Fruit fly (Drosophila melanogaster) whole organism, prepupa: ENCODE measurements around the gene abd-A.

ENCODE experiments used
- CG10669 ChIP-seq: fragments of 200-800 bp; sonication (Bioruptor generic); optimal IDR thresholded peaks from 3 replicates; lab custom pipeline; 2018; ENCODE audit warnings: missing biosample characterization, mild to moderate bottlenecking, missing genetic modification characterization, moderate library complexity
- CG11294 ChIP-seq: fragments of 200-800 bp; sonication (Bioruptor generic); IDR thresholded peaks from 2 replicates; pipeline ENCODE4 v1.3.6; 2022; ENCODE audit warnings: missing biosample characterization, missing genetic modification characterization
- CG11762 ChIP-seq: fragments of 200-800 bp; sonication (Bioruptor generic); optimal IDR thresholded peaks from 3 replicates; lab custom pipeline; 2016; ENCODE audit warnings: missing biosample characterization, missing genetic modification characterization; ENCODE audit not compliant: insufficient read depth
- CG11902 ChIP-seq: fragments of 200-800 bp; sonication (Bioruptor generic); optimal IDR thresholded peaks from 3 replicates; lab custom pipeline; 2016; ENCODE audit warnings: missing biosample characterization, missing genetic modification characterization
- CG1621 ChIP-seq: fragments of 200-800 bp; sonication (Bioruptor generic); optimal IDR thresholded peaks from 3 replicates; lab custom pipeline; 2018; ENCODE audit warnings: missing biosample characterization, mild to moderate bottlenecking, missing genetic modification characterization
- CG16779 ChIP-seq: fragments of 200-800 bp; sonication (Bioruptor generic); optimal IDR thresholded peaks from 3 replicates; lab custom pipeline; 2017; ENCODE audit warnings: missing biosample characterization, mild to moderate bottlenecking, missing genetic modification characterization
- CG3032 ChIP-seq: fragments of 200-800 bp; optimal IDR thresholded peaks from 2 replicates; lab custom pipeline; 2019; ENCODE audit warnings: missing biosample characterization, mild to moderate bottlenecking, missing genetic modification characterization, moderate library complexity
- CG31627 ChIP-seq: fragments of 200-800 bp; sonication (Bioruptor generic); optimal IDR thresholded peaks from 3 replicates; lab custom pipeline; 2016; ENCODE audit warnings: missing biosample characterization, missing genetic modification characterization
- CG34406 ChIP-seq: fragments of 200-800 bp; sonication (Bioruptor generic); optimal IDR thresholded peaks from 3 replicates; lab custom pipeline; 2016; ENCODE audit warnings: missing biosample characterization, missing genetic modification characterization
- CG3919 ChIP-seq: fragments of 200-800 bp; sonication (Bioruptor generic); optimal IDR thresholded peaks from 3 replicates; lab custom pipeline; 2016; ENCODE audit warnings: missing biosample characterization, missing genetic modification characterization
- CG4318 ChIP-seq: fragments of 200-800 bp; sonication (Bioruptor generic); optimal IDR thresholded peaks from 3 replicates; lab custom pipeline; 2017; ENCODE audit warnings: missing biosample characterization, mild to moderate bottlenecking, missing genetic modification characterization
- CG6163 ChIP-seq: fragments of 200-800 bp; sonication (Bioruptor generic); IDR thresholded peaks from 3 replicates; pipeline ENCODE4 v1.3.6; 2022; ENCODE audit warnings: missing biosample characterization, missing genetic modification characterization
- CG6792 ChIP-seq: fragments of 200-800 bp; sonication (Bioruptor generic); optimal IDR thresholded peaks from 3 replicates; lab custom pipeline; 2016; ENCODE audit warnings: missing biosample characterization, missing genetic modification characterization
- CG6808 ChIP-seq: fragments of 200-800 bp; sonication (Bioruptor generic); optimal IDR thresholded peaks from 3 replicates; lab custom pipeline; 2017; ENCODE audit warnings: missing biosample characterization, missing genetic modification characterization, mild to moderate bottlenecking, moderate library complexity, missing genetic modification reagents
- CG7368 ChIP-seq: fragments of 200-800 bp; sonication (Bioruptor generic); optimal IDR thresholded peaks from 3 replicates; lab custom pipeline; 2016; ENCODE audit warnings: missing biosample characterization, missing genetic modification characterization
- CG8119 ChIP-seq: fragments of 200-800 bp; sonication (Bioruptor generic); IDR thresholded peaks from 3 replicates; pipeline ENCODE4 v1.3.6; 2022; ENCODE audit warnings: missing biosample characterization, missing genetic modification characterization
- CG8319 ChIP-seq: fragments of 200-800 bp; sonication (Bioruptor generic); optimal IDR thresholded peaks from 3 replicates; lab custom pipeline; 2016; ENCODE audit warnings: missing biosample characterization, missing genetic modification characterization
- CG8632 ChIP-seq: fragments of 200-800 bp; sonication (Bioruptor generic); optimal IDR thresholded peaks from 3 replicates; lab custom pipeline; 2016; ENCODE audit warnings: missing biosample characterization, missing genetic modification characterization
- CG9139 ChIP-seq: fragments of 200-800 bp; sonication (Bioruptor generic); optimal IDR thresholded peaks from 3 replicates; lab custom pipeline; 2017; ENCODE audit warnings: missing biosample characterization, mild to moderate bottlenecking, missing genetic modification characterization
- Eip75B ChIP-seq: fragments of 200-800 bp; sonication (Bioruptor generic); optimal IDR thresholded peaks from 3 replicates; lab custom pipeline; 2016; ENCODE audit warnings: missing biosample characterization, missing genetic modification characterization
- Eip78C ChIP-seq: fragments of 200-800 bp; sonication (Bioruptor generic); peaks from one replicate; lab custom pipeline; 2016; ENCODE audit warnings: missing biosample characterization, missing genetic modification characterization
- Eip93F ChIP-seq: fragments of 200-800 bp; sonication (Bioruptor generic); optimal IDR thresholded peaks from 2 replicates; lab custom pipeline; 2016; ENCODE audit warnings: missing biosample characterization, mild to moderate bottlenecking, missing genetic modification characterization
- Ets96B ChIP-seq: fragments of 200-800 bp; optimal IDR thresholded peaks from 2 replicates; lab custom pipeline; 2019; ENCODE audit warnings: missing biosample characterization, mild to moderate bottlenecking, missing genetic modification characterization, moderate library complexity
- Gug ChIP-seq: fragments of 200-800 bp; sonication (Bioruptor generic); IDR thresholded peaks from 2 replicates; pipeline ENCODE4 v1.3.6; 2022; ENCODE audit warnings: missing biosample characterization, missing genetic modification characterization
- Hr39 ChIP-seq: fragments of 200-800 bp; sonication (Bioruptor generic); optimal IDR thresholded peaks from 2 replicates; lab custom pipeline; 2016; ENCODE audit warnings: missing biosample characterization, missing genetic modification characterization
- Hr4 ChIP-seq: fragments of 200-800 bp; sonication (Bioruptor generic); optimal IDR thresholded peaks from 3 replicates; lab custom pipeline; 2016; ENCODE audit warnings: missing biosample characterization, missing genetic modification characterization
- Met ChIP-seq: fragments of 200-800 bp; sonication (Bioruptor generic); optimal IDR thresholded peaks from 3 replicates; lab custom pipeline; 2016; ENCODE audit warnings: missing biosample characterization, missing genetic modification characterization
- OdsH ChIP-seq: fragments of 200-800 bp; sonication (Bioruptor generic); optimal IDR thresholded peaks from 3 replicates; lab custom pipeline; 2016; ENCODE audit warnings: missing biosample characterization, missing genetic modification characterization
- Smox ChIP-seq: fragments of 200-800 bp; sonication (Bioruptor generic); optimal IDR thresholded peaks from 3 replicates; lab custom pipeline; 2016; ENCODE audit warnings: missing biosample characterization, missing genetic modification characterization
- Sox102F ChIP-seq: fragments of 200-800 bp; sonication (Bioruptor generic); optimal IDR thresholded peaks from 2 replicates; lab custom pipeline; 2016; ENCODE audit warnings: missing biosample characterization, mild to moderate bottlenecking, missing genetic modification characterization
- Sox14 ChIP-seq: fragments of 200-800 bp; sonication (Bioruptor generic); optimal IDR thresholded peaks from 3 replicates; lab custom pipeline; 2016; ENCODE audit warnings: missing biosample characterization, missing genetic modification characterization
- Sox15 ChIP-seq: fragments of 200-800 bp; sonication (Bioruptor generic); optimal IDR thresholded peaks from 3 replicates; lab custom pipeline; 2016; ENCODE audit warnings: missing biosample characterization, missing genetic modification characterization
- acj6 ChIP-seq: fragments of 200-800 bp; sonication (Bioruptor generic); optimal IDR thresholded peaks from 3 replicates; lab custom pipeline; 2016; ENCODE audit warnings: missing biosample characterization, missing genetic modification characterization
- cyc ChIP-seq: fragments of 200-800 bp; sonication (Bioruptor generic); optimal IDR thresholded peaks from 3 replicates; lab custom pipeline; 2016; ENCODE audit warnings: missing biosample characterization, missing genetic modification characterization
- dac ChIP-seq: fragments of 200-800 bp; sonication (Bioruptor generic); optimal IDR thresholded peaks from 2 replicates; lab custom pipeline; 2017; ENCODE audit warnings: missing biosample characterization, mild to moderate bottlenecking, missing genetic modification characterization
- dsx ChIP-seq: fragments of 200-800 bp; optimal IDR thresholded peaks from 3 replicates; lab custom pipeline; 2019; ENCODE audit warnings: missing biosample characterization, mild to moderate bottlenecking, missing genetic modification characterization, moderate library complexity; ENCODE audit not compliant: poor library complexity, severe bottlenecking
- esn ChIP-seq: fragments of 200-800 bp; sonication (Bioruptor generic); optimal IDR thresholded peaks from 2 replicates; lab custom pipeline; 2016; ENCODE audit warnings: missing biosample characterization, mild to moderate bottlenecking, missing genetic modification characterization, moderate library complexity
- fd59A ChIP-seq: fragments of 200-800 bp; sonication (Bioruptor generic); optimal IDR thresholded peaks from 2 replicates; lab custom pipeline; 2017; ENCODE audit warnings: missing biosample characterization, mild to moderate bottlenecking, missing genetic modification characterization, missing genetic modification reagents
- fd85E ChIP-seq: fragments of 200-800 bp; sonication (Bioruptor generic); optimal IDR thresholded peaks from 3 replicates; lab custom pipeline; 2016; ENCODE audit warnings: missing biosample characterization, missing genetic modification characterization
- fkh ChIP-seq: fragments of 200-800 bp; sonication (Bioruptor generic); optimal IDR thresholded peaks from 3 replicates; lab custom pipeline; 2017; ENCODE audit warnings: missing biosample characterization, mild to moderate bottlenecking, missing genetic modification characterization, moderate library complexity
- lz ChIP-seq: fragments of 200-800 bp; sonication (Bioruptor generic); optimal IDR thresholded peaks from 3 replicates; lab custom pipeline; 2016; ENCODE audit warnings: missing biosample characterization, missing genetic modification characterization
- net ChIP-seq: fragments of 200-800 bp; sonication (Bioruptor generic); optimal IDR thresholded peaks from 3 replicates; lab custom pipeline; 2016; ENCODE audit warnings: missing biosample characterization, missing genetic modification characterization
- pdm3 ChIP-seq: fragments of 200-800 bp; sonication (Bioruptor generic); optimal IDR thresholded peaks from 3 replicates; lab custom pipeline; 2016; ENCODE audit warnings: missing biosample characterization, missing genetic modification characterization
- salr ChIP-seq, 2 experiments: fragments of 200-800 bp; sonication (Bioruptor generic); optimal IDR thresholded peaks; 3 replicates each; lab custom pipeline; 2016 to 2018; ENCODE audit warnings: missing biosample characterization in 2 of 2, missing genetic modification characterization in 2 of 2, mild to moderate bottlenecking in 1 of 2
- spab ChIP-seq: fragments of 200-800 bp; sonication (Bioruptor generic); optimal IDR thresholded peaks from 2 replicates; lab custom pipeline; 2017; ENCODE audit warnings: missing biosample characterization, mild to moderate bottlenecking, missing genetic modification characterization, missing genetic modification reagents
- ss ChIP-seq, 2 experiments: fragments of 200-800 bp; sonication (Bioruptor generic); optimal IDR thresholded peaks; 2 replicates in 1 of 2; 3 replicates in 1 of 2; lab custom pipeline; 2017 to 2018; ENCODE audit warnings: mild to moderate bottlenecking in 2 of 2, missing biosample characterization in 2 of 2, missing genetic modification characterization in 2 of 2, moderate library complexity in 1 of 2
- svp ChIP-seq: fragments of 200-800 bp; sonication (Bioruptor generic); peaks from one replicate; lab custom pipeline; 2016; ENCODE audit warnings: missing biosample characterization, missing genetic modification characterization
- topi ChIP-seq: fragments of 200-800 bp; sonication (Bioruptor generic); optimal IDR thresholded peaks from 3 replicates; lab custom pipeline; 2016; ENCODE audit warnings: missing biosample characterization, missing genetic modification characterization

The abd-A gene

dm6 chr3R:16800272-16800671 is 29.6 kb downstream of the abd-A start:
- TF ChIP-seq CG16779 (tag; lab: Kevin White, UChicago) (no peak), CG8632 (GFP tag; lab: Kevin White, UChicago) (no peak), spab (GFP tag; lab: Kevin White, UChicago) (no peak), CG8319 (GFP tag; lab: Kevin White, UChicago) (no peak), ss (GFP tag; optimal IDR thresholded peaks at IDR 0.05; lab: Kevin White, UChicago) (no peak), Sox15 (no peak), fkh (GFP tag; lab: Kevin White, UChicago) (no peak), CG11762 (no peak), CG31627 (GFP tag; lab: Kevin White, UChicago) (no peak), CG6808 (GFP tag; lab: Kevin White, UChicago) (no peak), Smox (no peak), topi (GFP tag; lab: Kevin White, UChicago) (no peak), salr (GFP tag; optimal IDR thresholded peaks at IDR 0.05; lab: Kevin White, UChicago) (no peak), fd85E (GFP tag; lab: Kevin White, UChicago) (no peak), CG10669 (no peak), lz (GFP tag; lab: Kevin White, UChicago) (no peak), CG6163 (GFP tag; lab: Robert Waterston, UW) (no peak), net (GFP tag; lab: Kevin White, UChicago) (no peak)
- TF ChIP-seq, all 60 proteins: peak for 0

dm6 chr3R:16798516-16799040 is 31.3 kb downstream of the abd-A start:
- TF ChIP-seq CG9139, result no peak
- peak; percentile 68 for TF ChIP-seq Sox14 (GFP tag; lab: Kevin White, UChicago)
- TF ChIP-seq Ets96B, result peak; percentile 35
- peak; percentile 49 for TF ChIP-seq Smox
- peak; percentile 73 for TF ChIP-seq Hr4
- TF ChIP-seq Eip78C (GFP tag; lab: Kevin White, UChicago), result peak; percentile 67
- TF ChIP-seq topi (GFP tag; lab: Kevin White, UChicago), result peak; percentile 67
- peak; percentile 81 for TF ChIP-seq pdm3 (GFP tag; lab: Kevin White, UChicago)
- peak; percentile 51 for TF ChIP-seq CG10669
- TF ChIP-seq fd59A (GFP tag; lab: Kevin White, UChicago), result peak; percentile 47
- peak; percentile 72 for TF ChIP-seq Eip75B (GFP tag; lab: Kevin White, UChicago)
- TF ChIP-seq acj6, result peak; percentile 72
- TF ChIP-seq esn (GFP tag; lab: Kevin White, UChicago), result peak; percentile 74
- TF ChIP-seq CG8119 (GFP tag; lab: Robert Waterston, UW), result no peak
- TF ChIP-seq CG34406, result peak; percentile 22
- TF ChIP-seq svp (GFP tag; lab: Kevin White, UChicago), result peak; percentile 64
- peak; percentile 19; the same call in 1 of the 2 replicates for TF ChIP-seq CG11294 (GFP tag; lab: Robert Waterston, UW)
- TF ChIP-seq CG3032 (tag; lab: Kevin White, UChicago), result peak; percentile 57
- peak; percentile 83 for TF ChIP-seq Hr39 (GFP tag; lab: Kevin White, UChicago)
- TF ChIP-seq ss (GFP tag; optimal IDR thresholded peaks at IDR 0.05; lab: Kevin White, UChicago), result peak in 1 of 2 experiments; percentile 15
- no peak for TF ChIP-seq Sox102F (GFP tag; lab: Kevin White, UChicago)
- TF ChIP-seq dsx (GFP tag; lab: Kevin White, UChicago), result no peak
- peak; percentile 40 for TF ChIP-seq CG11902 (GFP tag; lab: Kevin White, UChicago)
- TF ChIP-seq net (GFP tag; lab: Kevin White, UChicago), result peak; percentile 61
- peak; percentile 47 for TF ChIP-seq Sox15
- peak; percentile 91 for TF ChIP-seq CG3919 (GFP tag; lab: Kevin White, UChicago)
- peak; percentile 86 for TF ChIP-seq dac
- peak; percentile 91 for TF ChIP-seq cyc (GFP tag; lab: Kevin White, UChicago)
- no peak for TF ChIP-seq Eip93F (GFP tag; lab: Kevin White, UChicago)
- TF ChIP-seq CG4318 (GFP tag; lab: Kevin White, UChicago), result peak; percentile 11
- TF ChIP-seq CG1621, result peak; percentile 10
- no peak for TF ChIP-seq CG8632 (GFP tag; lab: Kevin White, UChicago)
- peak; percentile 78 for TF ChIP-seq lz (GFP tag; lab: Kevin White, UChicago)
- TF ChIP-seq Met (GFP tag; lab: Kevin White, UChicago), result peak; percentile 80
- peak; percentile 43 for TF ChIP-seq CG8319 (GFP tag; lab: Kevin White, UChicago)
- TF ChIP-seq CG31627 (GFP tag; lab: Kevin White, UChicago), result peak; percentile 87
- peak; percentile 36 for TF ChIP-seq CG6792 (GFP tag; lab: Kevin White, UChicago)
- TF ChIP-seq Gug (GFP tag; lab: Robert Waterston, UW), result 0 out of 2 replicates have a peak, but pooled peaks have one; percentile 22
- TF ChIP-seq OdsH, result peak; percentile 78
- TF ChIP-seq CG7368 (GFP tag; lab: Kevin White, UChicago), result peak; percentile 45
- peak; percentile 51 for TF ChIP-seq CG6808 (GFP tag; lab: Kevin White, UChicago)
